Fruit fly (Drosophila melanogaster) whole organism, embryonic: ENCODE measurements around the gene Phb1.

Experiments
- ATbp ChIP-seq: fragments of 200-800 bp; sonication (Bioruptor generic); optimal IDR thresholded peaks from 2 replicates; lab custom pipeline; 2017; ENCODE audit warnings: missing biosample characterization, mild to moderate bottlenecking, missing genetic modification characterization, missing genetic modification reagents
- Asciz ChIP-seq: fragments of 200-800 bp; sonication (Bioruptor generic); optimal IDR thresholded peaks from 2 replicates; lab custom pipeline; 2017; ENCODE audit warnings: missing biosample characterization, mild to moderate bottlenecking, missing genetic modification characterization, missing genetic modification reagents
- CG1024 ChIP-seq: fragments of 200-800 bp; sonication (Bioruptor generic); IDR thresholded peaks from 2 replicates; pipeline ENCODE4 v1.3.6; 2022; ENCODE audit warnings: missing biosample characterization, missing genetic modification characterization
- CG10321 ChIP-seq: fragments of 200-800 bp; sonication (Bioruptor generic); IDR thresholded peaks from 2 replicates; pipeline ENCODE4 v1.3.6; 2022; ENCODE audit warnings: missing biosample characterization, missing genetic modification characterization
- CG10959 ChIP-seq: fragments of 200-800 bp; sonication (Bioruptor generic); IDR thresholded peaks from 2 replicates; pipeline ENCODE4 v1.3.6; 2022; ENCODE audit warnings: missing biosample characterization, missing genetic modification characterization
- CG11504 ChIP-seq: fragments of 200-800 bp; sonication (Bioruptor generic); optimal IDR thresholded peaks from 3 replicates; lab custom pipeline; 2019; ENCODE audit warnings: missing biosample characterization, mild to moderate bottlenecking, missing genetic modification characterization, moderate library complexity
- CG12219 ChIP-seq: fragments of 200-800 bp; sonication (Bioruptor generic); optimal IDR thresholded peaks from 3 replicates; lab custom pipeline; 2018; ENCODE audit warnings: missing biosample characterization, mild to moderate bottlenecking, missing genetic modification characterization
- CG12744 ChIP-seq: fragments of 200-800 bp; sonication (Bioruptor generic); optimal IDR thresholded peaks from 2 replicates; lab custom pipeline; 2016; ENCODE audit warnings: missing biosample characterization, missing genetic modification characterization
- CG14860 ChIP-seq: fragments of 200-800 bp; sonication (Bioruptor generic); IDR thresholded peaks from 3 replicates; pipeline ENCODE4 v1.3.6; 2022; ENCODE audit warnings: missing biosample characterization, missing genetic modification characterization; ENCODE audit not compliant: partially characterized antibody
- CG1603 ChIP-seq: fragments of 200-800 bp; sonication (Bioruptor generic); optimal IDR thresholded peaks from 2 replicates; lab custom pipeline; 2019; ENCODE audit warnings: missing biosample characterization, mild to moderate bottlenecking, missing genetic modification characterization, moderate library complexity
- CG17912 ChIP-seq: fragments of 200-800 bp; sonication (Bioruptor generic); optimal IDR thresholded peaks from 2 replicates; lab custom pipeline; 2018; ENCODE audit warnings: missing biosample characterization, mild to moderate bottlenecking, missing genetic modification characterization
- CG30020 ChIP-seq: fragments of 200-800 bp; optimal IDR thresholded peaks from 2 replicates; lab custom pipeline; 2019; ENCODE audit warnings: missing biosample characterization, mild to moderate bottlenecking, missing genetic modification characterization, moderate library complexity
- CG3281 ChIP-seq: fragments of 200-800 bp; sonication (Bioruptor generic); optimal IDR thresholded peaks from 3 replicates; lab custom pipeline; 2017; ENCODE audit warnings: missing biosample characterization, mild to moderate bottlenecking, missing genetic modification characterization
- CG33213 ChIP-seq: fragments of 200-800 bp; sonication (Bioruptor generic); optimal IDR thresholded peaks from 3 replicates; lab custom pipeline; 2016; ENCODE audit warnings: missing biosample characterization, missing genetic modification characterization
- CG43689 ChIP-seq: fragments of 200-800 bp; sonication (Bioruptor generic); IDR thresholded peaks from 2 replicates; pipeline ENCODE4 v1.3.6; 2022; ENCODE audit warnings: missing biosample characterization, missing genetic modification characterization
- CG4730 ChIP-seq: fragments of 200-800 bp; sonication (Bioruptor generic); IDR thresholded peaks from 2 replicates; pipeline ENCODE4 v1.3.6; 2022; ENCODE audit warnings: missing biosample characterization, missing genetic modification characterization
- CG6254 ChIP-seq: fragments of 200-800 bp; sonication (Bioruptor generic); optimal IDR thresholded peaks from 3 replicates; lab custom pipeline; 2017; ENCODE audit warnings: mild to moderate bottlenecking, missing biosample characterization, missing genetic modification reagents, missing genetic modification characterization
- CG9727 ChIP-seq: fragments of 200-800 bp; sonication (Bioruptor generic); optimal IDR thresholded peaks from 3 replicates; lab custom pipeline; 2017; ENCODE audit warnings: missing biosample characterization, mild to moderate bottlenecking, missing genetic modification characterization
- Doc3 ChIP-seq: fragments of 200-800 bp; sonication (Bioruptor generic); IDR thresholded peaks from 3 replicates; pipeline ENCODE4 v1.3.6; 2022; ENCODE audit warnings: missing biosample characterization, missing genetic modification characterization; ENCODE audit not compliant: partially characterized antibody
- Dref ChIP-seq: fragments of 200-800 bp; sonication (Bioruptor generic); IDR thresholded peaks from 2 replicates; pipeline ENCODE4 v1.3.6; 2022; ENCODE audit warnings: missing biosample characterization, missing genetic modification characterization
- Drgx ChIP-seq: fragments of 200-800 bp; sonication (Bioruptor generic); IDR thresholded peaks from 2 replicates; pipeline ENCODE4 v1.3.6; 2022; ENCODE audit warnings: missing biosample characterization, missing genetic modification characterization
- Ets97D ChIP-seq: fragments of 200-800 bp; sonication (Bioruptor generic); optimal IDR thresholded peaks from 3 replicates; lab custom pipeline; 2016; ENCODE audit warnings: missing biosample characterization, missing genetic modification characterization
- HLH3B ChIP-seq: fragments of 200-800 bp; sonication (Bioruptor generic); IDR thresholded peaks from 2 replicates; pipeline ENCODE4 v1.3.6; 2022; ENCODE audit warnings: missing biosample characterization, missing genetic modification characterization
- HLH54F ChIP-seq: fragments of 200-800 bp; sonication (Bioruptor generic); optimal IDR thresholded peaks from 3 replicates; lab custom pipeline; 2016; ENCODE audit warnings: missing biosample characterization, missing genetic modification characterization
- MBD-R2 ChIP-seq: fragments of 200-800 bp; sonication (Bioruptor generic); IDR thresholded peaks from 2 replicates; pipeline ENCODE4 v1.3.6; 2022; ENCODE audit warnings: missing biosample characterization, missing genetic modification characterization
- MTF-1 ChIP-seq: fragments of 200-800 bp; sonication (Bioruptor generic); optimal IDR thresholded peaks from 2 replicates; lab custom pipeline; 2018; ENCODE audit warnings: missing biosample characterization, mild to moderate bottlenecking, missing genetic modification characterization, borderline replicate concordance
- Med ChIP-seq: fragments of 200-800 bp; sonication (Bioruptor generic); peaks from one replicate; lab custom pipeline; 2016; ENCODE audit warnings: missing biosample characterization, missing genetic modification characterization, mild to moderate bottlenecking, inconsistent platforms, moderate library complexity
- Nf-YC ChIP-seq: fragments of 200-800 bp; optimal IDR thresholded peaks from 3 replicates; lab custom pipeline; 2019; ENCODE audit warnings: missing biosample characterization, mild to moderate bottlenecking, missing genetic modification characterization, moderate library complexity
- abd-A ChIP-seq: fragments of 200-800 bp; sonication (Bioruptor generic); optimal IDR thresholded peaks from 3 replicates; lab custom pipeline; 2019; ENCODE audit warnings: missing biosample characterization, mild to moderate bottlenecking, missing genetic modification characterization, moderate library complexity
- bowl ChIP-seq: fragments of 200-800 bp; sonication (Bioruptor generic); IDR thresholded peaks from 2 replicates; pipeline ENCODE4 v1.3.6; 2022; ENCODE audit warnings: missing biosample characterization, missing genetic modification characterization
- bsh ChIP-seq, 2 experiments: fragments of 200-800 bp; sonication (Bioruptor generic); optimal IDR thresholded peaks; 2 replicates each; lab custom pipeline; 2017 to 2018; ENCODE audit warnings: mild to moderate bottlenecking in 2 of 2, missing biosample characterization in 2 of 2, missing genetic modification characterization in 2 of 2, moderate library complexity in 1 of 2
- cg ChIP-seq: fragments of 200-800 bp; sonication (Bioruptor generic); optimal IDR thresholded peaks from 3 replicates; lab custom pipeline; 2019; ENCODE audit warnings: missing biosample characterization, mild to moderate bottlenecking, missing genetic modification characterization, moderate library complexity
- ci ChIP-seq: fragments of 200-800 bp; sonication (Bioruptor generic); IDR thresholded peaks from 3 replicates; pipeline ENCODE4 v1.3.6; 2022; ENCODE audit warnings: missing biosample characterization, missing genetic modification characterization
- dati ChIP-seq: fragments of 200-800 bp; sonication (Bioruptor generic); IDR thresholded peaks from 2 replicates; pipeline ENCODE4 v1.3.6; 2022; ENCODE audit warnings: missing biosample characterization, missing genetic modification characterization
- eyg ChIP-seq: fragments of 200-800 bp; sonication (Bioruptor generic); optimal IDR thresholded peaks from 3 replicates; lab custom pipeline; 2016; ENCODE audit warnings: missing biosample characterization, missing genetic modification characterization
- gem ChIP-seq: fragments of 200-800 bp; sonication (Bioruptor generic); optimal IDR thresholded peaks from 2 replicates; lab custom pipeline; 2019; ENCODE audit warnings: missing biosample characterization, mild to moderate bottlenecking, missing genetic modification characterization, moderate library complexity
- her ChIP-seq: fragments of 200-800 bp; sonication (Bioruptor generic); optimal IDR thresholded peaks from 2 replicates; lab custom pipeline; 2016; ENCODE audit warnings: missing biosample characterization, missing genetic modification characterization
- insv ChIP-seq, 2 experiments: fragments of 200-800 bp; sonication (Bioruptor generic); optimal IDR thresholded peaks; 3 replicates each; lab custom pipeline; 2016 to 2018; ENCODE audit warnings: missing biosample characterization in 2 of 2, missing genetic modification characterization in 2 of 2
- lov ChIP-seq, 2 experiments: fragments of 200-800 bp in 1 of 2; fragments of >200 bp in 1 of 2; sonication (Bioruptor generic) in 1 of 2; IDR thresholded peaks in 1 of 2; optimal IDR thresholded peaks in 1 of 2; 2 replicates in 1 of 2; 3 replicates in 1 of 2; pipeline versions ENCODE4 v1.3.6 to Lab custom; 2017 to 2022; ENCODE audit warnings: missing biosample characterization in 1 of 2, missing genetic modification characterization in 1 of 2
- org-1 ChIP-seq: fragments of 200-800 bp; sonication (Bioruptor generic); optimal IDR thresholded peaks from 2 replicates; lab custom pipeline; 2017; ENCODE audit warnings: missing biosample characterization, missing genetic modification characterization
- scrt ChIP-seq: fragments of 200-800 bp; sonication (Bioruptor generic); optimal IDR thresholded peaks from 2 replicates; lab custom pipeline; 2018; ENCODE audit warnings: missing biosample characterization, mild to moderate bottlenecking, missing genetic modification characterization, moderate library complexity
- slbo ChIP-seq: fragments of 200-800 bp; sonication (Bioruptor generic); IDR thresholded peaks from 2 replicates; pipeline ENCODE4 v1.3.6; 2022; ENCODE audit warnings: missing biosample characterization, missing genetic modification characterization
- sna ChIP-seq: fragments of 200-800 bp; sonication (Bioruptor generic); IDR thresholded peaks from 2 replicates; pipeline ENCODE4 v1.3.6; 2022; ENCODE audit warnings: missing biosample characterization, missing genetic modification characterization; ENCODE audit not compliant: partially characterized antibody
- sqz ChIP-seq: fragments of 200-800 bp; sonication (Bioruptor generic); optimal IDR thresholded peaks from 3 replicates; lab custom pipeline; 2018; ENCODE audit warnings: missing biosample characterization, mild to moderate bottlenecking, missing genetic modification characterization
- stwl ChIP-seq: fragments of 200-800 bp; sonication (Bioruptor generic); optimal IDR thresholded peaks from 3 replicates; lab custom pipeline; 2018; ENCODE audit warnings: missing biosample characterization, mild to moderate bottlenecking, missing genetic modification characterization, moderate library complexity
- unpg ChIP-seq: fragments of 200-800 bp; sonication (Bioruptor generic); optimal IDR thresholded peaks from 3 replicates; lab custom pipeline; 2018; ENCODE audit warnings: missing biosample characterization, mild to moderate bottlenecking, missing genetic modification characterization, moderate library complexity
- wek ChIP-seq: fragments of 200-800 bp; sonication (Bioruptor generic); optimal IDR thresholded peaks from 3 replicates; lab custom pipeline; 2018; ENCODE audit warnings: missing biosample characterization, mild to moderate bottlenecking, missing genetic modification characterization, moderate library complexity

Gene Phb1

dm6 chr2L:19083320-19083764 lies 40.3 kb downstream of the Phb1 start (continued):
- TF ChIP-seq cg (GFP tag; lab: Kevin White, UChicago) (peak; percentile 63), dati (GFP tag; lab: Robert Waterston, UW) (no peak), CG9727 (no peak), insv (GFP tag; optimal IDR thresholded peaks at IDR 0.05; lab: Kevin White, UChicago) (peak; percentile 21 to 88), sqz (GFP tag; lab: Kevin White, UChicago) (peak; percentile 34), CG1024 (no peak), CG30020 (tag; lab: Kevin White, UChicago) (no peak), CG10959 (GFP tag; lab: Robert Waterston, UW) (no peak), gem (tag; lab: Kevin White, UChicago) (no peak), Nf-YC (tag; lab: Kevin White, UChicago) (peak; percentile 95)

dm6 chr2L:19079742-19080141 lies 43.9 kb downstream of the Phb1 start:
- TF ChIP-seq CG10321 (no peak), bowl (GFP tag; lab: Robert Waterston, UW) (peak; percentile 18; the same call in 1 of the 2 replicates), CG14860 (no peak), ATbp (GFP tag; lab: Kevin White, UChicago) (peak; percentile 5), CG12219 (peak; percentile 25), CG43689 (GFP tag; lab: Robert Waterston, UW) (peak; percentile 41; the same call in 1 of the 2 replicates), CG33213 (GFP tag; lab: Kevin White, UChicago) (no peak), CG10959 (GFP tag; lab: Robert Waterston, UW) (no peak), MBD-R2 (GFP tag; lab: Robert Waterston, UW) (0 out of 2 replicates have a peak, but pooled peaks have one; percentile 21), scrt (no peak), lov (optimal IDR thresholded peaks at IDR 0.05; lab: Kevin White, UChicago) (no peak), lov (GFP tag; IDR thresholded peaks at IDR 0.05; lab: Robert Waterston, UW) (0 out of 3 replicates have a peak, but pooled peaks have one; percentile 47), Doc3 (0 out of 3 replicates have a peak, but pooled peaks have one; percentile 24), unpg (GFP tag; lab: Kevin White, UChicago) (peak; percentile 10), CG3281 (GFP tag; lab: Kevin White, UChicago) (no peak), HLH3B (GFP tag; lab: Robert Waterston, UW) (0 out of 2 replicates have a peak, but pooled peaks have one; percentile 4), ci (GFP tag; lab: Robert Waterston, UW) (peak; percentile 88), Ets97D (GFP tag; lab: Kevin White, UChicago) (peak; percentile 59), org-1 (GFP tag; lab: Kevin White, UChicago) (peak; percentile 7), CG6254 (GFP tag; lab: Kevin White, UChicago) (peak; percentile 8), Drgx (GFP tag; lab: Robert Waterston, UW) (no peak), HLH54F (GFP tag; lab: Kevin White, UChicago) (no peak), MTF-1 (GFP tag; lab: Kevin White, UChicago) (peak; percentile 27), cg (GFP tag; lab: Kevin White, UChicago) (peak; percentile 35), eyg (GFP tag; lab: Kevin White, UChicago) (no peak), Med (GFP tag; lab: Kevin White, UChicago) (peak; percentile 61), Dref (GFP tag; lab: Robert Waterston, UW) (no peak), her (GFP tag; lab: Kevin White, UChicago) (no peak), CG1603 (tag; lab: Kevin White, UChicago) (peak; percentile 33), CG17912 (GFP tag; lab: Kevin White, UChicago) (no peak), stwl (tag; lab: Kevin White, UChicago) (peak; percentile 65), abd-A (no peak), bsh (GFP tag; optimal IDR thresholded peaks at IDR 0.05; lab: Kevin White, UChicago) (peak in 1 of 2 experiments; percentile 22), sna (GFP tag; lab: Robert Waterston, UW) (peak; percentile 35; the same call in 1 of the 2 replicates), CG12744 (no peak), slbo (0 out of 2 replicates have a peak, but pooled peaks have one; percentile 10), wek (GFP tag; lab: Kevin White, UChicago) (peak; percentile 16), Asciz (GFP tag; lab: Kevin White, UChicago) (peak; percentile 31), CG4730 (GFP tag; lab: Robert Waterston, UW) (no peak), CG11504 (tag; lab: Kevin White, UChicago) (peak; percentile 99)
